Fruit fly (Drosophila melanogaster) whole organism, adult: ENCODE measurements around the gene CG45011.

Source experiments
- CG12768 ChIP-seq: fragments of 200-800 bp; sonication (Bioruptor generic); optimal IDR thresholded peaks from 2 replicates; lab custom pipeline; 2017; ENCODE audit warnings: missing biosample characterization, missing genetic modification characterization, mild to moderate bottlenecking, moderate library complexity, missing genetic modification reagents
- CG14711 ChIP-seq: fragments of 200-800 bp; sonication (Bioruptor generic); optimal IDR thresholded peaks from 2 replicates; lab custom pipeline; 2018; ENCODE audit warnings: missing biosample characterization, mild to moderate bottlenecking, missing genetic modification characterization, moderate library complexity
- CG5204 ChIP-seq: fragments of 200-800 bp; sonication (Bioruptor generic); optimal IDR thresholded peaks from 2 replicates; lab custom pipeline; 2016; ENCODE audit warnings: missing biosample characterization, missing genetic modification characterization
- CG7045 ChIP-seq: fragments of 200-800 bp; sonication (Bioruptor generic); optimal IDR thresholded peaks from 2 replicates; lab custom pipeline; 2017; ENCODE audit warnings: missing biosample characterization, mild to moderate bottlenecking, missing genetic modification characterization
- Clk ChIP-seq: fragments of 200-800 bp; sonication (Bioruptor generic); optimal IDR thresholded peaks from 2 replicates; lab custom pipeline; 2017; ENCODE audit warnings: missing biosample characterization, missing genetic modification characterization
- Hr96 ChIP-seq: fragments of 200-800 bp; sonication (Bioruptor generic); optimal IDR thresholded peaks from 2 replicates; lab custom pipeline; 2016; ENCODE audit warnings: missing biosample characterization, missing genetic modification characterization
- Mnt ChIP-seq: fragments of 200-800 bp; sonication (Bioruptor generic); optimal IDR thresholded peaks from 2 replicates; lab custom pipeline; 2016; ENCODE audit warnings: missing biosample characterization, mild to moderate bottlenecking, missing genetic modification characterization
- bab1 ChIP-seq: fragments of 200-800 bp; sonication (Bioruptor generic); optimal IDR thresholded peaks from 3 replicates; lab custom pipeline; 2019; ENCODE audit warnings: missing biosample characterization, mild to moderate bottlenecking, missing genetic modification characterization, moderate library complexity
- cic ChIP-seq: fragments of 200-800 bp; sonication (Bioruptor generic); optimal IDR thresholded peaks from 2 replicates; lab custom pipeline; 2017; ENCODE audit warnings: missing biosample characterization, mild to moderate bottlenecking, missing genetic modification characterization, moderate library complexity
- cnc ChIP-seq, 2 experiments: fragments of >200 bp; optimal IDR thresholded peaks; 2 replicates each; lab custom pipeline; 2017
- kay ChIP-seq: fragments of 200-800 bp; sonication (Bioruptor generic); peaks from one replicate; lab custom pipeline; 2016; ENCODE audit warnings: missing biosample characterization, missing genetic modification characterization, borderline replicate concordance
- ovo ChIP-seq: fragments of 200-800 bp; sonication (Bioruptor generic); optimal IDR thresholded peaks from 2 replicates; lab custom pipeline; 2016; ENCODE audit warnings: missing biosample characterization, missing genetic modification characterization
- toe ChIP-seq: fragments of 200-800 bp; sonication (Bioruptor generic); optimal IDR thresholded peaks from 2 replicates; lab custom pipeline; 2016; ENCODE audit warnings: missing biosample characterization, missing genetic modification characterization

- TF ChIP-seq CG12768 (GFP tag; lab: Kevin White, UChicago) = no peak
- TF ChIP-seq ovo (GFP tag; lab: Kevin White, UChicago) = no peak
- TF ChIP-seq kay (GFP tag; lab: Kevin White, UChicago) = peak; percentile 18
- no peak for TF ChIP-seq bab1
- no peak for TF ChIP-seq toe (GFP tag; lab: Kevin White, UChicago)
- no peak for TF ChIP-seq cnc (optimal IDR thresholded peaks at IDR 0.05; lab: Kevin White, UChicago)
- TF ChIP-seq CG5204 (GFP tag; lab: Kevin White, UChicago) = no peak
- no peak for TF ChIP-seq CG14711
- no peak for TF ChIP-seq Hr96 (GFP tag; lab: Kevin White, UChicago)
- TF ChIP-seq Mnt (GFP tag; lab: Kevin White, UChicago) = no peak
- no peak for TF ChIP-seq Clk (GFP tag; lab: Kevin White, UChicago)
- TF ChIP-seq CG7045 = no peak
- no peak for TF ChIP-seq cic (GFP tag; lab: Kevin White, UChicago)
Measured at dm6 chr2L:11833786-11834185, at the start of gene CG45011.
